Worm (Caenorhabditis elegans) whole organism, L3 larva: ENCODE measurements around the gene C14E2.7.

Experiments
- R02D3.7 ChIP-seq: fragments of 150-350 bp; optimal IDR thresholded peaks from 2 replicates; lab custom pipeline; 2014; ENCODE audit warnings: missing biosample characterization, missing genetic modification characterization
- ZK546.5 ChIP-seq: sonication (generic microtip); optimal IDR thresholded peaks from 2 replicates; lab custom pipeline; 2017; ENCODE audit warnings: missing biosample characterization, missing genetic modification characterization
- ama-1 ChIP-seq: fragments of 150-350 bp; optimal IDR thresholded peaks from 2 replicates; lab custom pipeline; 2018
- ceh-16 ChIP-seq: sonication (generic microtip); optimal IDR thresholded peaks from 2 replicates; lab custom pipeline; 2017; ENCODE audit warnings: missing biosample characterization, missing genetic modification characterization
- ceh-28 ChIP-seq: fragments of 150-350 bp; optimal IDR thresholded peaks from 2 replicates; lab custom pipeline; 2014; ENCODE audit warnings: missing biosample characterization, missing genetic modification reagents, missing genetic modification characterization
- ceh-82 ChIP-seq: fragments of 150-350 bp; optimal IDR thresholded peaks from 2 replicates; lab custom pipeline; 2014; ENCODE audit warnings: missing biosample characterization, missing genetic modification characterization
- ceh-9 ChIP-seq: sonication (generic microtip); optimal IDR thresholded peaks from 2 replicates; lab custom pipeline; 2018; ENCODE audit warnings: missing biosample characterization, missing genetic modification characterization
- daf-12 ChIP-seq: fragments of 150-350 bp; optimal IDR thresholded peaks from 2 replicates; lab custom pipeline; 2014; ENCODE audit warnings: missing biosample characterization, missing genetic modification reagents, missing genetic modification characterization
- egl-5 ChIP-seq: fragments of 150-350 bp; optimal IDR thresholded peaks from 2 replicates; lab custom pipeline; 2017; ENCODE audit warnings: missing biosample characterization, missing genetic modification reagents, missing genetic modification characterization, inconsistent platforms
- elt-1 ChIP-seq: fragments of 150-350 bp; optimal IDR thresholded peaks from 2 replicates; lab custom pipeline; 2014; ENCODE audit warnings: missing biosample characterization, missing genetic modification characterization
- elt-3 ChIP-seq, 3 experiments: fragments of 150-350 bp in 1 of 3; sonication (generic microtip) in 2 of 3; optimal IDR thresholded peaks; 2 replicates in 2 of 3; 4 replicates in 1 of 3; lab custom pipeline; 2014 to 2017; ENCODE audit warnings: missing biosample characterization in 3 of 3, missing genetic modification characterization in 3 of 3
- eor-1 ChIP-seq, 2 experiments: fragments of 150-350 bp; optimal IDR thresholded peaks; 2 replicates each; lab custom pipeline; 2014 to 2018; ENCODE audit warnings: missing biosample characterization in 2 of 2, missing genetic modification characterization in 2 of 2
- fkh-10 ChIP-seq: sonication (generic microtip); optimal IDR thresholded peaks from 2 replicates; lab custom pipeline; 2017; ENCODE audit warnings: missing biosample characterization, missing genetic modification reagents, missing genetic modification characterization
- fos-1 ChIP-seq: fragments of 150-350 bp; optimal IDR thresholded peaks from 2 replicates; lab custom pipeline; 2014; ENCODE audit warnings: missing biosample characterization, missing genetic modification characterization
- hmg-11 ChIP-seq: sonication (generic microtip); optimal IDR thresholded peaks from 2 replicates; lab custom pipeline; 2016; ENCODE audit warnings: missing genetic modification characterization, missing compliant biosample characterization
- jun-1 ChIP-seq: fragments of 150-350 bp; optimal IDR thresholded peaks from 2 replicates; lab custom pipeline; 2014; ENCODE audit warnings: missing biosample characterization, missing genetic modification reagents, missing genetic modification characterization
- lin-15B ChIP-seq: fragments of 150-350 bp; optimal IDR thresholded peaks from 2 replicates; lab custom pipeline; 2014; ENCODE audit warnings: missing biosample characterization, missing genetic modification characterization
- lin-39 ChIP-seq: fragments of 150-350 bp; optimal IDR thresholded peaks from 2 replicates; lab custom pipeline; 2018; ENCODE audit warnings: missing biosample characterization, missing genetic modification reagents, missing genetic modification characterization
- mdl-1 ChIP-seq: fragments of 150-350 bp; optimal IDR thresholded peaks from 2 replicates; lab custom pipeline; 2014; ENCODE audit warnings: missing biosample characterization, missing genetic modification characterization
- mml-1 ChIP-seq: fragments of 150-350 bp; sonication (generic microtip); optimal IDR thresholded peaks from 3 replicates; lab custom pipeline; 2014; ENCODE audit warnings: missing biosample characterization, missing genetic modification characterization
- nfya-1 ChIP-seq: sonication (generic microtip); optimal IDR thresholded peaks from 2 replicates; lab custom pipeline; 2017; ENCODE audit warnings: missing genetic modification characterization, mild to moderate bottlenecking, missing compliant biosample characterization, antibody characterized with exemption, moderate library complexity; ENCODE audit not compliant: insufficient read depth
- nhr-11 ChIP-seq: fragments of 150-350 bp; optimal IDR thresholded peaks from 2 replicates; lab custom pipeline; 2014; ENCODE audit warnings: missing biosample characterization, missing genetic modification characterization
- nhr-237 ChIP-seq: fragments of 150-350 bp; optimal IDR thresholded peaks from 2 replicates; lab custom pipeline; 2014; ENCODE audit warnings: missing biosample characterization, missing genetic modification characterization
- nhr-28 ChIP-seq: fragments of 150-350 bp; optimal IDR thresholded peaks from 2 replicates; lab custom pipeline; 2014; ENCODE audit warnings: missing biosample characterization, missing genetic modification characterization
- nhr-43 ChIP-seq: sonication (generic microtip); optimal IDR thresholded peaks from 2 replicates; lab custom pipeline; 2016; ENCODE audit warnings: mild to moderate bottlenecking, missing genetic modification characterization, missing compliant biosample characterization; ENCODE audit not compliant: poor library complexity, severe bottlenecking
- nhr-67 ChIP-seq: fragments of 150-350 bp; optimal IDR thresholded peaks from 2 replicates; lab custom pipeline; 2014; ENCODE audit warnings: missing biosample characterization, missing genetic modification characterization
- nhr-76 ChIP-seq: fragments of 150-350 bp; sonication (generic microtip); optimal IDR thresholded peaks from 5 replicates; lab custom pipeline; 2014; ENCODE audit warnings: missing biosample characterization, missing genetic modification characterization
- nhr-77 ChIP-seq: fragments of 150-350 bp; optimal IDR thresholded peaks from 2 replicates; lab custom pipeline; 2014; ENCODE audit warnings: missing biosample characterization, missing genetic modification characterization
- pha-4 ChIP-seq: fragments of 150-350 bp; optimal IDR thresholded peaks from 2 replicates; lab custom pipeline; 2014; ENCODE audit warnings: missing biosample characterization, missing genetic modification reagents, missing genetic modification characterization
- pqm-1 ChIP-seq: fragments of 150-350 bp; optimal IDR thresholded peaks from 2 replicates; lab custom pipeline; 2017; ENCODE audit warnings: missing biosample characterization, missing genetic modification characterization, inconsistent platforms
- sea-2 ChIP-seq: fragments of 150-350 bp; sonication (generic microtip); optimal IDR thresholded peaks from 4 replicates; lab custom pipeline; 2014; ENCODE audit warnings: missing biosample characterization, missing genetic modification reagents, missing genetic modification characterization
- snpc-4 ChIP-seq: fragments of 150-350 bp; optimal IDR thresholded peaks from 2 replicates; lab custom pipeline; 2014; ENCODE audit warnings: missing biosample characterization, missing genetic modification characterization
- tbx-2 ChIP-seq: sonication (generic microtip); optimal IDR thresholded peaks from 2 replicates; lab custom pipeline; 2016; ENCODE audit warnings: mild to moderate bottlenecking, missing genetic modification characterization, missing compliant biosample characterization
- unc-39 ChIP-seq: sonication (generic microtip); optimal IDR thresholded peaks from 4 replicates; lab custom pipeline; 2017; ENCODE audit warnings: missing biosample characterization, missing genetic modification characterization
- unc-62 ChIP-seq: fragments of 150-350 bp; sonication (generic microtip); optimal IDR thresholded peaks from 4 replicates; lab custom pipeline; 2014; ENCODE audit warnings: missing biosample characterization, missing genetic modification reagents, missing genetic modification characterization
- zag-1 ChIP-seq: fragments of 150-350 bp; optimal IDR thresholded peaks from 2 replicates; lab custom pipeline; 2014; ENCODE audit warnings: missing biosample characterization, missing genetic modification characterization
- ztf-11 ChIP-seq: fragments of 150-350 bp; optimal IDR thresholded peaks from 2 replicates; lab custom pipeline; 2014; ENCODE audit warnings: missing biosample characterization, missing genetic modification characterization
- ztf-4 ChIP-seq: fragments of 150-350 bp; optimal IDR thresholded peaks from 2 replicates; lab custom pipeline; 2014; ENCODE audit warnings: missing biosample characterization, missing genetic modification characterization

C14E2.7 gene

ce11 chrX:1825290-1825832 is 9.2 kb downstream of the C14E2.7 start, which contains the start of gene C14E2.5:
Gene C14E2.5 (minus strand): TSS chrX:1825340.
- TF ChIP-seq ztf-4 (tag; lab: Kevin White, UChicago) (no peak), lin-39 (tag; lab: Kevin White, UChicago) (no peak), nhr-43 (tag; lab: Kevin White, UChicago) (no peak), egl-5 (no peak), fos-1 (no peak), mdl-1 (tag; lab: Kevin White, UChicago) (no peak), nhr-11 (tag; lab: Kevin White, UChicago) (no peak), unc-39 (no peak), lin-15B (tag; lab: Kevin White, UChicago) (no peak), R02D3.7 (no peak), tbx-2 (tag; lab: Kevin White, UChicago) (no peak), ceh-28 (tag; lab: Kevin White, UChicago) (no peak), ceh-9 (tag; lab: Kevin White, UChicago) (no peak), hmg-11 (tag; lab: Kevin White, UChicago) (no peak), snpc-4 (tag; lab: Kevin White, UChicago) (no peak), pha-4 (no peak)

ce11 chrX:1826166-1826565 is 10.0 kb downstream of the C14E2.7 start, which contains the start of gene C14E2.1:
Gene C14E2.1 (plus strand): TSS chrX:1826466.
- TF ChIP-seq lin-39 (tag; lab: Kevin White, UChicago) (no peak), ceh-9 (tag; lab: Kevin White, UChicago) (no peak), nfya-1 (no peak), fkh-10 (GFP tag; lab: Kevin White, UChicago) (no peak), zag-1 (tag; lab: Kevin White, UChicago) (no peak), ama-1 (lab: Kevin White, UChicago) (no peak), snpc-4 (tag; lab: Kevin White, UChicago) (no peak), ceh-28 (tag; lab: Kevin White, UChicago) (no peak), unc-39 (no peak), nhr-67 (tag; lab: Kevin White, UChicago) (no peak), ztf-11 (tag; lab: Kevin White, UChicago) (no peak), nhr-77 (tag; lab: Kevin White, UChicago) (no peak), nhr-76 (no peak), mml-1 (no peak), daf-12 (tag; lab: Kevin White, UChicago) (no peak), ceh-82 (tag; lab: Kevin White, UChicago) (no peak), ceh-16 (tag; lab: Kevin White, UChicago) (no peak), fos-1 (no peak), ZK546.5 (tag; lab: Kevin White, UChicago) (no peak)

- TF ChIP-seq daf-12 (tag; lab: Kevin White, UChicago) (no peak), nhr-76 (no peak), mdl-1 (tag; lab: Kevin White, UChicago) (no peak), unc-39 (no peak), eor-1 (tag; optimal IDR thresholded peaks at IDR 0.05; lab: Kevin White, UChicago) (no peak), sea-2 (GFP tag; lab: Kevin White, UChicago) (no peak), fos-1 (no peak), pqm-1 (tag; lab: Kevin White, UChicago) (no peak), elt-3 (tag; optimal IDR thresholded peaks at IDR 0.05; lab: Kevin White, UChicago) (no peak), fkh-10 (GFP tag; lab: Kevin White, UChicago) (no peak), lin-39 (tag; lab: Kevin White, UChicago) (no peak), snpc-4 (tag; lab: Kevin White, UChicago) (no peak), hmg-11 (tag; lab: Kevin White, UChicago) (no peak), unc-62 (GFP tag; lab: Kevin White, UChicago) (no peak), mml-1 (no peak), nhr-237 (tag; lab: Kevin White, UChicago) (no peak), pha-4 (no peak), nhr-28 (no peak), elt-1 (tag; lab: Kevin White, UChicago) (no peak)
These were observed 13.7 kb downstream of the C14E2.7 start, which contains the start of gene C14E2.6 for ce11 chrX:1829937-1830336. Gene C14E2.6 (minus strand): TSS chrX:1830037.

- TF ChIP-seq pha-4: no peak
- no peak for TF ChIP-seq jun-1 (tag; lab: Kevin White, UChicago)
- no peak for TF ChIP-seq eor-1 (tag; optimal IDR thresholded peaks at IDR 0.05; lab: Kevin White, UChicago)
- TF ChIP-seq pqm-1 (tag; lab: Kevin White, UChicago): no peak
- no peak for TF ChIP-seq tbx-2 (tag; lab: Kevin White, UChicago)
- TF ChIP-seq sea-2 (GFP tag; lab: Kevin White, UChicago): no peak
- TF ChIP-seq nhr-237 (tag; lab: Kevin White, UChicago): no peak
- TF ChIP-seq nhr-77 (tag; lab: Kevin White, UChicago): no peak
These were observed 14.3 kb downstream of the C14E2.7 start for ce11 chrX:1830475-1830874.
